Worm (Caenorhabditis elegans): ENCODE results near the gene arr-1.

Gene arr-1

DNA sequence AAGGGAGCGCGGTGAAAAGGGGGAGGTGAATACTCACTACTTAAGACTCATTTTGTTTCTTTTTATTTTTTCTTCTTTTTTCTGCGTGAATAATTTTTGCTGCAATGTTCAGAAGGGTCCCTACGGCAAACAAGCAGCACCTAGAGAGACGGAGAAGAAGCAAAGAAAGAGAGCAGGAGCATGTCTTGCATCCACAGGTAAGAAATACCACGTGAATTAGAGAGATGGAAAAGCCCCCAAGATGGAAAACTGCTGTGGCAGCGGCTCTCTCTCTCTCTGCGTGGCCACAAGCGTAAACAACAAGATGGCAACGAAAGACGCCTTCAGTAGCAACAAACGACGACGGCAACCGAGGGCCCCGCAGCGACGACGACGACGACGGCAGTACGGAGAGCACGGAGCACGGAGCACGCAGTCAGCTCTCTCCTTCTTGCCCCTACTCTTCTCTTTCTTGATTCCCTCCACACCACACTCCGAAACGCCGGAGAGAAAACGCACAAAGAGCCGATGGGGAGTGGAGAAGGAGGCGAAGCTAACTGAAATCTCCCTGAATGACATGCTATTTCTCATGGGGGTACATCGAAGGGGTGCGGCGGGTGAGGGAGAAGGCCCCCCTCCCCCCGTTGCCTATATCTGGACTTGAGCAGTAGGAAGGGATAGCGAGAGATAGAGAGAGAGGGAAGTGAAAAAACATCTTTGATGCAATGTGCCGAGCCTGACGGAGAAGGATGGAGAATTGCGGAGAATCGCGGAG is 42.2 kb downstream of the arr-1 start (continued):
- 0 out of 2 replicates have a peak, but pooled peaks have one; percentile 12 for TF ChIP-seq daf-19 (GFP tag; conservative IDR thresholded peaks at IDR 0.05)
- TF ChIP-seq mdt-29 (GFP tag; IDR thresholded peaks at IDR 0.05), result no peak
- TF ChIP-seq nhr-48 (tag; optimal IDR thresholded peaks at IDR 0.05), result peak; percentile 37
- TF ChIP-seq lir-3 (tag; optimal IDR thresholded peaks at IDR 0.05), result no peak
- no peak for TF ChIP-seq nhr-237 (tag; optimal IDR thresholded peaks at IDR 0.05)
- no peak for TF ChIP-seq fos-1 (tag; optimal IDR thresholded peaks at IDR 0.05)
- no peak for TF ChIP-seq nhr-102 (tag; optimal IDR thresholded peaks at IDR 0.05)
- no peak for TF ChIP-seq spr-3 (GFP tag; optimal IDR thresholded peaks at IDR 0.05)
- no peak for TF ChIP-seq tag-97 (GFP tag; IDR thresholded peaks at IDR 0.05)
- TF ChIP-seq nhr-41 (GFP tag; IDR thresholded peaks at IDR 0.05), result no peak
- TF ChIP-seq F10B5.3 (tag; optimal IDR thresholded peaks at IDR 0.05), result no peak
- no peak for TF ChIP-seq attf-4 (tag; optimal IDR thresholded peaks at IDR 0.05)
- TF ChIP-seq T26A8.4 (GFP tag; IDR thresholded peaks at IDR 0.05), result no peak
- no peak for TF ChIP-seq duxl-1 (tag; optimal IDR thresholded peaks at IDR 0.05; ENCODE audit: poor library complexity)
- peak; percentile 6 for TF ChIP-seq spr-1 (tag; optimal IDR thresholded peaks at IDR 0.05)
- no peak for TF ChIP-seq zfp-2 (tag; optimal IDR thresholded peaks at IDR 0.05)
- no peak for TF ChIP-seq saeg-2 (GFP tag; IDR thresholded peaks at IDR 0.05)
- no peak for TF ChIP-seq mxl-3 (GFP tag; optimal IDR thresholded peaks at IDR 0.05)
- no peak for TF ChIP-seq zag-1 (tag; optimal IDR thresholded peaks at IDR 0.05)
- no peak for TF ChIP-seq daf-8 (GFP tag; IDR thresholded peaks at IDR 0.05)
- TF ChIP-seq nhr-28 (tag; optimal IDR thresholded peaks at IDR 0.05), result no peak
- TF ChIP-seq arid-1 (GFP tag; conservative IDR thresholded peaks at IDR 0.05), result no peak
- no peak for TF ChIP-seq Y75B8A.6 (GFP tag; IDR thresholded peaks at IDR 0.05)
- peak; percentile 63 for TF ChIP-seq mep-1 (tag; optimal IDR thresholded peaks at IDR 0.05)

DNA sequence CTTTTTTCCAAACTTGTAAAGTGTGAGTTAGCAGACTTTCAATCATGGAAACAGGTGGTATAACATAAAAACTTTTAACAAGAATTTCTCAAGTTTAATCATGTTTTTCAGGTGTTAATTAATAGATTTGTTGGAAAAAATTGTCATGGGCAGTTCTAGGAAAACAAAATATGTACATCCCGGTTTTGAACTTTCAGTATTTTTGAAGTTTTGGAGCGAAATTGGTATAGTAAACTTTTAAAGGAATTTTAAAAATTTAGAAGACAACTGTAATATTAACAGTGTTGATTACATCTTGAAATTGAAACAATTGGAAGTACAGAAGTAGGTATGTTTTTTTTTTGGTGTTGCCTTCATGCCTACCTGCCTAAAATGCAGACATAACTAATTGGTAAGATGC is 44.1 kb downstream of the arr-1 start:
- TF ChIP-seq saeg-2 (GFP tag; IDR thresholded peaks at IDR 0.05) (no peak), hmg-1.1 (GFP tag; IDR thresholded peaks at IDR 0.05) (no peak), T20F7.1 (GFP tag; optimal IDR thresholded peaks at IDR 0.05) (no peak), zag-1 (tag; optimal IDR thresholded peaks at IDR 0.05) (no peak), R02D3.7 (tag; optimal IDR thresholded peaks at IDR 0.05) (no peak), unc-62 (GFP tag; optimal IDR thresholded peaks at IDR 0.05 in 1 of 2) (peak in 1 of 2 experiments; percentile 23), unc-62 (tag; optimal IDR thresholded peaks at IDR 0.05) (no peak), aha-1 (tag) (peak; percentile 77), zip-11 (GFP tag; IDR thresholded peaks at IDR 0.05) (no peak), nhr-42 (GFP tag; IDR thresholded peaks at IDR 0.05) (no peak)
